Fruit fly (Drosophila melanogaster) whole organism, adult: ENCODE results near the gene Dic1.
A peak's percentile ranks its signal among the peaks of the same experiment; 100 is the strongest.

Source experiments
- CG11617 ChIP-seq: fragments of 200-800 bp; sonication (Bioruptor generic); optimal IDR thresholded peaks from 2 replicates; lab custom pipeline; 2017; ENCODE audit warnings: mild to moderate bottlenecking, missing biosample characterization, missing genetic modification reagents, missing genetic modification characterization
- CG12768 ChIP-seq: fragments of 200-800 bp; sonication (Bioruptor generic); optimal IDR thresholded peaks from 2 replicates; lab custom pipeline; 2017; ENCODE audit warnings: missing biosample characterization, missing genetic modification characterization, mild to moderate bottlenecking, moderate library complexity, missing genetic modification reagents
- CG14711 ChIP-seq: fragments of 200-800 bp; sonication (Bioruptor generic); optimal IDR thresholded peaks from 2 replicates; lab custom pipeline; 2018; ENCODE audit warnings: missing biosample characterization, mild to moderate bottlenecking, missing genetic modification characterization, moderate library complexity
- CG1620 ChIP-seq: fragments of 200-800 bp; sonication (Bioruptor generic); optimal IDR thresholded peaks from 2 replicates; lab custom pipeline; 2016; ENCODE audit warnings: missing biosample characterization, missing genetic modification characterization
- CG33017 ChIP-seq: fragments of 200-800 bp; sonication (Bioruptor generic); optimal IDR thresholded peaks from 2 replicates; lab custom pipeline; 2018; ENCODE audit warnings: missing biosample characterization, mild to moderate bottlenecking, missing genetic modification characterization, moderate library complexity
- CG5204 ChIP-seq: fragments of 200-800 bp; sonication (Bioruptor generic); optimal IDR thresholded peaks from 2 replicates; lab custom pipeline; 2016; ENCODE audit warnings: missing biosample characterization, missing genetic modification characterization
- CG7045 ChIP-seq: fragments of 200-800 bp; sonication (Bioruptor generic); optimal IDR thresholded peaks from 2 replicates; lab custom pipeline; 2017; ENCODE audit warnings: missing biosample characterization, mild to moderate bottlenecking, missing genetic modification characterization
- CG7101 ChIP-seq: fragments of 200-800 bp; sonication (Bioruptor generic); optimal IDR thresholded peaks from 2 replicates; lab custom pipeline; 2018; ENCODE audit warnings: missing biosample characterization, mild to moderate bottlenecking, missing genetic modification characterization, moderate library complexity
- Clk ChIP-seq: fragments of 200-800 bp; sonication (Bioruptor generic); optimal IDR thresholded peaks from 2 replicates; lab custom pipeline; 2017; ENCODE audit warnings: missing biosample characterization, missing genetic modification characterization
- Crg-1 ChIP-seq: fragments of 200-800 bp; sonication (Bioruptor generic); optimal IDR thresholded peaks from 2 replicates; lab custom pipeline; 2016; ENCODE audit warnings: missing biosample characterization, missing genetic modification characterization
- Hr96 ChIP-seq: fragments of 200-800 bp; sonication (Bioruptor generic); optimal IDR thresholded peaks from 2 replicates; lab custom pipeline; 2016; ENCODE audit warnings: missing biosample characterization, missing genetic modification characterization
- Mnt ChIP-seq: fragments of 200-800 bp; sonication (Bioruptor generic); optimal IDR thresholded peaks from 2 replicates; lab custom pipeline; 2016; ENCODE audit warnings: missing biosample characterization, mild to moderate bottlenecking, missing genetic modification characterization
- bab1 ChIP-seq: fragments of 200-800 bp; sonication (Bioruptor generic); optimal IDR thresholded peaks from 3 replicates; lab custom pipeline; 2019; ENCODE audit warnings: missing biosample characterization, mild to moderate bottlenecking, missing genetic modification characterization, moderate library complexity
- cic ChIP-seq: fragments of 200-800 bp; sonication (Bioruptor generic); optimal IDR thresholded peaks from 2 replicates; lab custom pipeline; 2017; ENCODE audit warnings: missing biosample characterization, mild to moderate bottlenecking, missing genetic modification characterization, moderate library complexity
- cnc ChIP-seq, 2 experiments: fragments of >200 bp; optimal IDR thresholded peaks; 2 replicates each; lab custom pipeline; 2017
- kay ChIP-seq: fragments of 200-800 bp; sonication (Bioruptor generic); peaks from one replicate; lab custom pipeline; 2016; ENCODE audit warnings: missing biosample characterization, missing genetic modification characterization, borderline replicate concordance
- ovo ChIP-seq: fragments of 200-800 bp; sonication (Bioruptor generic); optimal IDR thresholded peaks from 2 replicates; lab custom pipeline; 2016; ENCODE audit warnings: missing biosample characterization, missing genetic modification characterization
- pad ChIP-seq: fragments of 200-800 bp; sonication (Bioruptor generic); optimal IDR thresholded peaks from 3 replicates; lab custom pipeline; 2017; ENCODE audit warnings: missing biosample characterization, missing genetic modification characterization, mild to moderate bottlenecking, moderate library complexity, missing genetic modification reagents
- tj ChIP-seq: fragments of 200-800 bp; sonication (Bioruptor generic); optimal IDR thresholded peaks from 3 replicates; lab custom pipeline; 2017; ENCODE audit warnings: missing biosample characterization, mild to moderate bottlenecking, missing genetic modification characterization, moderate library complexity
- toe ChIP-seq: fragments of 200-800 bp; sonication (Bioruptor generic); optimal IDR thresholded peaks from 2 replicates; lab custom pipeline; 2016; ENCODE audit warnings: missing biosample characterization, missing genetic modification characterization

Gene Dic1

dm6 chr3R:13395133-13395532 is 30.4 kb downstream of the Dic1 start, which contains the start of gene CCHa2:
Gene CCHa2, minus strand, starts transcription at chr3R:13395197.
- TF ChIP-seq bab1 (GFP tag; lab: Kevin White, UChicago) (no peak), ovo (GFP tag; lab: Kevin White, UChicago) (no peak), CG1620 (GFP tag; lab: Kevin White, UChicago) (no peak), CG33017 (no peak), toe (GFP tag; lab: Kevin White, UChicago) (no peak), CG7101 (tag; lab: Kevin White, UChicago) (no peak), pad (no peak), CG5204 (no peak), CG7045 (GFP tag; lab: Kevin White, UChicago) (no peak), Hr96 (no peak), cic (no peak)

- TF ChIP-seq Crg-1 (GFP tag; lab: Kevin White, UChicago) (no peak), CG11617 (GFP tag; lab: Kevin White, UChicago) (no peak), pad (no peak), CG33017 (no peak), cnc (optimal IDR thresholded peaks at IDR 0.05; lab: Kevin White, UChicago) (no peak), Clk (no peak), Mnt (GFP tag; lab: Kevin White, UChicago) (no peak), Hr96 (no peak), bab1 (GFP tag; lab: Kevin White, UChicago) (no peak), toe (GFP tag; lab: Kevin White, UChicago) (no peak)
These were observed 32.3 kb downstream of the Dic1 start, which contains the start of gene CG14374 for dm6 chr3R:13397040-13397439. Gene CG14374, minus strand, starts transcription at chr3R:13397140.

- TF ChIP-seq kay (GFP tag; lab: Kevin White, UChicago) (no peak), Mnt (GFP tag; lab: Kevin White, UChicago) (no peak), Clk (no peak), tj (GFP tag; lab: Kevin White, UChicago) (no peak), cnc (optimal IDR thresholded peaks at IDR 0.05; lab: Kevin White, UChicago) (no peak), Hr96 (no peak), pad (no peak), ovo (GFP tag; lab: Kevin White, UChicago) (no peak), CG12768 (GFP tag; lab: Kevin White, UChicago) (no peak), toe (GFP tag; lab: Kevin White, UChicago) (no peak), cic (no peak), CG7101 (tag; lab: Kevin White, UChicago) (no peak)
These were observed 32.8 kb downstream of the Dic1 start, which contains the start of gene CG14377 for dm6 chr3R:13397535-13397934. Gene CG14377, plus strand, starts transcription at chr3R:13397835.

dm6 chr3R:13400902-13401721 is 36.4 kb downstream of the Dic1 start:
- TF ChIP-seq cic: no peak
- TF ChIP-seq CG7101 (tag; lab: Kevin White, UChicago): peak; percentile 68
- TF ChIP-seq toe (GFP tag; lab: Kevin White, UChicago): no peak
- no peak for TF ChIP-seq cnc (optimal IDR thresholded peaks at IDR 0.05; lab: Kevin White, UChicago)
- TF ChIP-seq CG33017: peak; percentile 5
- TF ChIP-seq CG5204: peak; percentile 55
- TF ChIP-seq CG14711 (tag; lab: Kevin White, UChicago): peak; percentile 63
- peak; percentile 27 for TF ChIP-seq CG1620 (GFP tag; lab: Kevin White, UChicago)
- peak; percentile 71 for TF ChIP-seq tj (GFP tag; lab: Kevin White, UChicago)
- TF ChIP-seq bab1 (GFP tag; lab: Kevin White, UChicago): peak; percentile 79
- TF ChIP-seq pad: peak; percentile 38
- TF ChIP-seq Mnt (GFP tag; lab: Kevin White, UChicago): no peak
- peak; percentile 55 for TF ChIP-seq CG7045 (GFP tag; lab: Kevin White, UChicago)
- TF ChIP-seq Crg-1 (GFP tag; lab: Kevin White, UChicago): peak; percentile 64
- TF ChIP-seq ovo (GFP tag; lab: Kevin White, UChicago): peak; percentile 55
- TF ChIP-seq Hr96: peak; percentile 37
- TF ChIP-seq CG12768 (GFP tag; lab: Kevin White, UChicago): no peak
- peak; percentile 71 for TF ChIP-seq CG11617 (GFP tag; lab: Kevin White, UChicago)

dm6 chr3R:13401722-13402296 is 37.1 kb downstream of the Dic1 start, which contains the start of gene GILT1:
Gene GILT1, minus strand, starts transcription at chr3R:13401862.
- TF ChIP-seq ovo (GFP tag; lab: Kevin White, UChicago) (peak; percentile 44), CG7101 (tag; lab: Kevin White, UChicago) (peak; percentile 12), Mnt (GFP tag; lab: Kevin White, UChicago) (peak; percentile 43), CG1620 (GFP tag; lab: Kevin White, UChicago) (no peak), CG11617 (GFP tag; lab: Kevin White, UChicago) (no peak), bab1 (GFP tag; lab: Kevin White, UChicago) (peak; percentile 39), tj (GFP tag; lab: Kevin White, UChicago) (peak; percentile 1), pad (peak; percentile 59), CG12768 (GFP tag; lab: Kevin White, UChicago) (no peak), CG14711 (tag; lab: Kevin White, UChicago) (no peak), CG5204 (no peak), cic (peak; percentile 22), kay (GFP tag; lab: Kevin White, UChicago) (peak; percentile 69)

dm6 chr3R:13403032-13403459 is 38.3 kb downstream of the Dic1 start, which contains the start of gene Dpm3:
Gene Dpm3, minus strand, starts transcription at chr3R:13403051.
- TF ChIP-seq CG14711 (tag; lab: Kevin White, UChicago) (no peak), cnc (optimal IDR thresholded peaks at IDR 0.05; lab: Kevin White, UChicago) (no peak), bab1 (GFP tag; lab: Kevin White, UChicago) (peak; percentile 54), CG1620 (GFP tag; lab: Kevin White, UChicago) (peak; percentile 58), pad (peak; percentile 15), CG7101 (tag; lab: Kevin White, UChicago) (no peak), cic (no peak), Mnt (GFP tag; lab: Kevin White, UChicago) (peak; percentile 11), tj (GFP tag; lab: Kevin White, UChicago) (peak; percentile 20), toe (GFP tag; lab: Kevin White, UChicago) (peak; percentile 39), Crg-1 (GFP tag; lab: Kevin White, UChicago) (peak; percentile 21)
